Fruit fly (Drosophila melanogaster) whole organism, embryonic: ENCODE results near the gene CG3726.

Source experiments
- ATbp ChIP-seq: fragments of 200-800 bp; sonication (Bioruptor generic); optimal IDR thresholded peaks from 2 replicates; lab custom pipeline; 2017; ENCODE audit warnings: missing biosample characterization, mild to moderate bottlenecking, missing genetic modification characterization, missing genetic modification reagents
- B-H1 ChIP-seq: fragments of 200-800 bp; sonication (Bioruptor generic); IDR thresholded peaks from 3 replicates; pipeline ENCODE4 v1.3.6; 2022; ENCODE audit warnings: missing biosample characterization, missing genetic modification characterization
- Bdp1 ChIP-seq: fragments of 200-800 bp; sonication (Bioruptor generic); optimal IDR thresholded peaks from 3 replicates; lab custom pipeline; 2016; ENCODE audit warnings: missing biosample characterization, missing genetic modification characterization
- C15 ChIP-seq: fragments of 200-800 bp; sonication (Bioruptor generic); IDR thresholded peaks from 3 replicates; pipeline ENCODE4 v1.3.6; 2022; ENCODE audit warnings: missing biosample characterization, missing genetic modification characterization
- CG10431 ChIP-seq: fragments of 200-800 bp; sonication (Bioruptor generic); optimal IDR thresholded peaks from 3 replicates; lab custom pipeline; 2018; ENCODE audit warnings: missing biosample characterization, mild to moderate bottlenecking, missing genetic modification characterization
- CG10462 ChIP-seq: fragments of 200-800 bp; sonication (Bioruptor generic); optimal IDR thresholded peaks from 2 replicates; lab custom pipeline; 2016; ENCODE audit warnings: missing biosample characterization, missing genetic modification characterization
- CG11560 ChIP-seq: fragments of 200-800 bp; sonication (Bioruptor generic); IDR thresholded peaks from 3 replicates; pipeline ENCODE4 v1.3.6; 2022; ENCODE audit warnings: missing biosample characterization, missing genetic modification characterization
- CG12071 ChIP-seq: fragments of 200-800 bp; sonication (Bioruptor generic); optimal IDR thresholded peaks from 3 replicates; lab custom pipeline; 2018; ENCODE audit warnings: missing biosample characterization, mild to moderate bottlenecking, missing genetic modification characterization
- CG12219 ChIP-seq: fragments of 200-800 bp; sonication (Bioruptor generic); optimal IDR thresholded peaks from 3 replicates; lab custom pipeline; 2018; ENCODE audit warnings: missing biosample characterization, mild to moderate bottlenecking, missing genetic modification characterization
- CG12299 ChIP-seq: fragments of 200-800 bp; sonication (Bioruptor generic); optimal IDR thresholded peaks from 2 replicates; lab custom pipeline; 2018; ENCODE audit warnings: missing biosample characterization, mild to moderate bottlenecking, missing genetic modification characterization
- CG14050 ChIP-seq: fragments of 200-800 bp; sonication (Bioruptor generic); IDR thresholded peaks from 3 replicates; pipeline ENCODE4 v1.3.6; 2022; ENCODE audit warnings: missing biosample characterization, missing genetic modification characterization
- CG14965 ChIP-seq: fragments of 200-800 bp; sonication (Bioruptor generic); optimal IDR thresholded peaks from 2 replicates; lab custom pipeline; 2016; ENCODE audit warnings: missing biosample characterization, missing genetic modification characterization, borderline replicate concordance
- CG15269 ChIP-seq: fragments of 200-800 bp; sonication (Bioruptor generic); optimal IDR thresholded peaks from 2 replicates; lab custom pipeline; 2018; ENCODE audit warnings: missing biosample characterization, mild to moderate bottlenecking, missing genetic modification characterization, moderate library complexity
- CG1602 ChIP-seq: fragments of 200-800 bp; sonication (Bioruptor generic); optimal IDR thresholded peaks from 3 replicates; lab custom pipeline; 2016; ENCODE audit warnings: missing biosample characterization, missing genetic modification characterization
- CG17359 ChIP-seq: fragments of 200-800 bp; sonication (Bioruptor generic); optimal IDR thresholded peaks from 3 replicates; lab custom pipeline; 2018; ENCODE audit warnings: missing biosample characterization, mild to moderate bottlenecking, missing genetic modification characterization, moderate library complexity
- CG17612 ChIP-seq: fragments of 200-800 bp; sonication (Bioruptor generic); IDR thresholded peaks from 2 replicates; pipeline ENCODE4 v1.3.6; 2022; ENCODE audit warnings: missing biosample characterization, missing genetic modification characterization
- CG18011 ChIP-seq: fragments of 200-800 bp; sonication (Bioruptor generic); optimal IDR thresholded peaks from 2 replicates; lab custom pipeline; 2017; ENCODE audit warnings: missing biosample characterization, missing genetic modification characterization, mild to moderate bottlenecking, moderate library complexity, missing genotype
- CG18619 ChIP-seq: fragments of 200-800 bp; sonication (Bioruptor generic); optimal IDR thresholded peaks from 3 replicates; lab custom pipeline; 2017; ENCODE audit warnings: missing biosample characterization, mild to moderate bottlenecking, missing genetic modification characterization
- CG2120 ChIP-seq: fragments of 200-800 bp; sonication (Bioruptor generic); optimal IDR thresholded peaks from 3 replicates; lab custom pipeline; 2016; ENCODE audit warnings: missing biosample characterization, missing genetic modification characterization
- CG2889 ChIP-seq: fragments of 200-800 bp; sonication (Bioruptor generic); IDR thresholded peaks from 3 replicates; pipeline ENCODE4 v1.3.6; 2022; ENCODE audit warnings: missing biosample characterization, missing genetic modification characterization
- CG30020 ChIP-seq: fragments of 200-800 bp; optimal IDR thresholded peaks from 2 replicates; lab custom pipeline; 2019; ENCODE audit warnings: missing biosample characterization, mild to moderate bottlenecking, missing genetic modification characterization, moderate library complexity
- CG3847 ChIP-seq: fragments of 200-800 bp; sonication (Bioruptor generic); IDR thresholded peaks from 2 replicates; pipeline ENCODE4 v1.3.6; 2022; ENCODE audit warnings: missing biosample characterization, missing genetic modification characterization
- CG4404 ChIP-seq: fragments of 200-800 bp; sonication (Bioruptor generic); IDR thresholded peaks from 2 replicates; pipeline ENCODE4 v1.3.6; 2022; ENCODE audit warnings: missing biosample characterization, missing genetic modification characterization
- CG6813 ChIP-seq: fragments of 200-800 bp; sonication (Bioruptor generic); optimal IDR thresholded peaks from 2 replicates; lab custom pipeline; 2017; ENCODE audit warnings: missing biosample characterization, missing genetic modification characterization, mild to moderate bottlenecking, moderate library complexity, missing genetic modification reagents
- CG7271 ChIP-seq: fragments of 200-800 bp; sonication (Bioruptor generic); optimal IDR thresholded peaks from 2 replicates; lab custom pipeline; 2018; ENCODE audit warnings: missing biosample characterization, mild to moderate bottlenecking, missing genetic modification characterization, moderate library complexity
- CG8765 ChIP-seq: fragments of 200-800 bp; sonication (Bioruptor generic); IDR thresholded peaks from 2 replicates; pipeline ENCODE4 v1.3.6; 2022; ENCODE audit warnings: missing biosample characterization, missing genetic modification characterization
- E2f2 ChIP-seq: fragments of 200-800 bp; sonication (Bioruptor generic); IDR thresholded peaks from 2 replicates; pipeline ENCODE4 v1.3.6; 2022; ENCODE audit warnings: missing biosample characterization, missing genetic modification characterization
- Hey ChIP-seq: fragments of 200-800 bp; sonication (Bioruptor generic); optimal IDR thresholded peaks from 3 replicates; lab custom pipeline; 2018; ENCODE audit warnings: missing biosample characterization, mild to moderate bottlenecking, missing genetic modification characterization
- HmgZ ChIP-seq: fragments of 200-800 bp; sonication (Bioruptor generic); optimal IDR thresholded peaks from 2 replicates; lab custom pipeline; 2018; ENCODE audit warnings: missing biosample characterization, mild to moderate bottlenecking, missing genetic modification characterization
- Kr ChIP-seq: fragments of 200-800 bp; sonication (Bioruptor generic); optimal IDR thresholded peaks from 2 replicates; lab custom pipeline; 2017; ENCODE audit warnings: missing biosample characterization, mild to moderate bottlenecking, missing genetic modification characterization
- Lpt ChIP-seq: fragments of >200 bp; optimal IDR thresholded peaks from 2 replicates; lab custom pipeline; 2018; ENCODE audit warnings: missing biosample characterization, missing genetic modification characterization
- NC2β ChIP-seq: fragments of 200-800 bp; sonication (Bioruptor generic); optimal IDR thresholded peaks from 2 replicates; lab custom pipeline; 2016; ENCODE audit warnings: missing biosample characterization, missing genetic modification characterization
- Nf-YA ChIP-seq: fragments of 200-800 bp; sonication (Bioruptor generic); IDR thresholded peaks from 2 replicates; pipeline ENCODE4 v1.3.6; 2022; ENCODE audit warnings: missing biosample characterization, missing genetic modification characterization
- Taf1 ChIP-seq: fragments of 200-800 bp; sonication (Bioruptor generic); IDR thresholded peaks from 2 replicates; pipeline ENCODE4 v1.3.6; 2022; ENCODE audit warnings: missing biosample characterization, missing genetic modification characterization
- dpn ChIP-seq, 2 experiments: fragments of 200-800 bp; sonication (Bioruptor generic); optimal IDR thresholded peaks; 3 replicates each; lab custom pipeline; 2016; ENCODE audit warnings: missing biosample characterization in 2 of 2, missing genetic modification characterization in 2 of 2
- en ChIP-seq: fragments of 200-800 bp; sonication (Bioruptor generic); optimal IDR thresholded peaks from 2 replicates; lab custom pipeline; 2016; ENCODE audit warnings: missing biosample characterization, missing genetic modification characterization
- fd102C ChIP-seq: fragments of 200-800 bp; sonication (Bioruptor generic); optimal IDR thresholded peaks from 2 replicates; lab custom pipeline; 2018; ENCODE audit warnings: missing biosample characterization, mild to moderate bottlenecking, missing genetic modification characterization, moderate library complexity
- gcm2 ChIP-seq: fragments of 200-800 bp; sonication (Bioruptor generic); optimal IDR thresholded peaks from 2 replicates; lab custom pipeline; 2016; ENCODE audit warnings: missing biosample characterization, missing genetic modification characterization
- hth ChIP-seq: fragments of >200 bp; optimal IDR thresholded peaks from 2 replicates; lab custom pipeline; 2017; ENCODE audit warnings: inconsistent platforms
- inv ChIP-seq: fragments of 200-800 bp; sonication (Bioruptor generic); IDR thresholded peaks from 2 replicates; pipeline ENCODE4 v1.3.6; 2022; ENCODE audit warnings: missing biosample characterization, missing genetic modification characterization; ENCODE audit not compliant: partially characterized antibody
- nerfin-2 ChIP-seq: fragments of 200-800 bp; sonication (Bioruptor generic); IDR thresholded peaks from 2 replicates; pipeline ENCODE4 v1.3.6; 2022; ENCODE audit warnings: missing biosample characterization, missing genetic modification characterization; ENCODE audit not compliant: partially characterized antibody
- nom ChIP-seq: fragments of 200-800 bp; sonication (Bioruptor generic); optimal IDR thresholded peaks from 2 replicates; lab custom pipeline; 2017; ENCODE audit warnings: missing biosample characterization, missing genetic modification characterization, mild to moderate bottlenecking, moderate library complexity, missing genetic modification reagents
- pan ChIP-seq, 4 experiments: fragments of >200 bp in 3 of 4; fragments of 200-800 bp in 1 of 4; sonication (Bioruptor generic) in 1 of 4; optimal IDR thresholded peaks in 3 of 4; IDR thresholded peaks in 1 of 4; 2 replicates each; pipeline versions ENCODE4 v1.3.6 to Lab custom; 2017 to 2022; ENCODE audit warnings: missing biosample characterization in 2 of 4, missing genetic modification characterization in 2 of 4, mixed read lengths in 1 of 4
- pum ChIP-seq: fragments of 200-800 bp; sonication (Bioruptor generic); optimal IDR thresholded peaks from 2 replicates; lab custom pipeline; 2016; ENCODE audit warnings: missing biosample characterization, missing genetic modification characterization
- ranshi ChIP-seq: fragments of 200-800 bp; sonication (Bioruptor generic); IDR thresholded peaks from 2 replicates; pipeline ENCODE4 v1.3.6; 2022; ENCODE audit warnings: missing biosample characterization, missing genetic modification characterization
- sd ChIP-seq: fragments of 200-800 bp; sonication (Bioruptor generic); optimal IDR thresholded peaks from 3 replicates; lab custom pipeline; 2018; ENCODE audit warnings: missing biosample characterization, mild to moderate bottlenecking, missing genetic modification characterization, moderate library complexity
- tin ChIP-seq: fragments of 200-800 bp; sonication (Bioruptor generic); optimal IDR thresholded peaks from 3 replicates; lab custom pipeline; 2016; ENCODE audit warnings: missing biosample characterization, missing genetic modification characterization
- tll ChIP-seq, 2 experiments: fragments of 200-800 bp in 1 of 2; fragments of >200 bp in 1 of 2; sonication (Bioruptor generic) in 1 of 2; optimal IDR thresholded peaks; 2 replicates each; lab custom pipeline; 2017 to 2019; ENCODE audit warnings: missing biosample characterization in 2 of 2, missing genetic modification characterization in 2 of 2, mild to moderate bottlenecking in 1 of 2, moderate library complexity in 1 of 2
- tx ChIP-seq: fragments of 200-800 bp; sonication (Bioruptor generic); optimal IDR thresholded peaks from 2 replicates; lab custom pipeline; 2016; ENCODE audit warnings: missing biosample characterization, missing genetic modification characterization

CG3726 gene

DNA sequence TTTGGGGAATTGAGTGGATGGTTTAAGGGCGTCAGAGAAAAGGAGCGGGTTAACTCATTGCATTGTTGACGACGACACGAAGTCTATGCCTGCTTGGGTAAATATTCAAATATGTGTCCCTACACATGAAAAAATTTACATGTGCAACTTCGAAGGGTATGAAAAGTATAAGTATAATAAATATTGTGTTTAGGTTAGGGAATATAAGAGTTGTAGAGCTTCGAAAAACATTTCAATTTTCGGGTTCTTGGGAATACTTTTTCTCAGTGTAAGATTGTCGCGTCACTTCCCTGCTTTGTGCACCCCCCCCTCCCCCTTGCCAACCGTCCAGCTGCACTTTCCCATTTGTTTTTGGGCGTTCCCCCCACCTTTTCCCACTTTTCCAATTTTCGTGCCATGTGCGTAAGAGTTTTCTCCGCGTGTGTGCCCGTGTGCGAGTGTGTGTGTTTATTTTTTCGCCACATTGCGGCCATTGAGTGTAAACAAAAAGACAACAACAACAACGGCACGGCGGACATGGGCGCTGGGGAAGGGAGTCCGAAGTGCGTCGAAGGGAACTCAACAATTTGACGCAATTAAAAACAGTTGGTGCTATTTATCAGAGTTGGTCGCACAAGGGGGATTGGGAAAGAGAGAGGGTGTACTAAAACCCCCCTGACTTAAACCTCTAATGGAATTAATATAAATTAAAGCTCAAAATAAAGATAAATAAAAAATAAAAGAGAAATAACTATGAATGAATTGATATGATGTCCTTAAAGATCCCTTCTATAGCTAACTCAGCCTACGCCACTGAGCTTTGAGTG, 53.2 kb downstream of the CG3726 start (continued):
- TF ChIP-seq Kr (GFP tag; lab: Kevin White, UChicago) (peak; percentile 26), B-H1 (GFP tag; lab: Robert Waterston, UW) (no peak), CG12219 (GFP tag; lab: Kevin White, UChicago) (no peak), hth (lab: Kevin White, UChicago) (no peak), ATbp (GFP tag; lab: Kevin White, UChicago) (no peak), CG3847 (GFP tag; lab: Robert Waterston, UW) (no peak), Hey (tag; lab: Kevin White, UChicago) (no peak), CG7271 (tag; lab: Kevin White, UChicago) (no peak), pum (GFP tag; lab: Kevin White, UChicago) (no peak), CG14050 (no peak), sd (tag; lab: Kevin White, UChicago) (peak; percentile 43), en (GFP tag; lab: Kevin White, UChicago) (no peak), inv (no peak), CG30020 (tag; lab: Kevin White, UChicago) (no peak), CG12299 (tag; lab: Kevin White, UChicago) (no peak), nerfin-2 (GFP tag; lab: Robert Waterston, UW) (no peak), CG10462 (no peak), C15 (GFP tag; lab: Robert Waterston, UW) (no peak), CG11560 (tag; lab: Robert Waterston, UW) (no peak), gcm2 (GFP tag; lab: Kevin White, UChicago) (no peak), E2f2 (no peak), CG18619 (GFP tag; lab: Kevin White, UChicago) (peak; percentile 50), CG14965 (GFP tag; lab: Kevin White, UChicago) (no peak), tx (GFP tag; lab: Kevin White, UChicago) (no peak), CG1602 (GFP tag; lab: Kevin White, UChicago) (peak; percentile 1), HmgZ (tag; lab: Kevin White, UChicago) (no peak), tin (GFP tag; lab: Kevin White, UChicago) (peak; percentile 36), CG6813 (peak; percentile 16), CG2889 (GFP tag; lab: Robert Waterston, UW) (no peak; the same call in 2 of the 3 replicates), CG8765 (GFP tag; lab: Robert Waterston, UW) (peak; percentile 6; the same call in 1 of the 2 replicates), CG12071 (no peak), CG17359 (tag; lab: Kevin White, UChicago) (peak; percentile 29), CG10431 (GFP tag; lab: Kevin White, UChicago) (no peak), tll (GFP tag; optimal IDR thresholded peaks at IDR 0.05; lab: Kevin White, UChicago) (no peak), CG18011 (GFP tag; lab: Kevin White, UChicago) (no peak), CG2120 (GFP tag; lab: Kevin White, UChicago) (peak; percentile 54), Nf-YA (GFP tag; lab: Robert Waterston, UW) (no peak), pan (optimal IDR thresholded peaks at IDR 0.05; lab: Kevin White, UChicago) (no peak), pan (GFP tag; optimal IDR thresholded peaks at IDR 0.05 in 1 of 2, IDR thresholded peaks at IDR 0.05 in 1 of 2) (peak in 1 of 2 experiments; percentile 48), CG4404 (GFP tag; lab: Robert Waterston, UW) (peak; percentile 36; the same call in 1 of the 2 replicates), nom (GFP tag; lab: Kevin White, UChicago) (no peak), Taf1 (0 out of 2 replicates have a peak, but pooled peaks have one; percentile 6), CG15269 (tag; lab: Kevin White, UChicago) (peak; percentile 56), dpn (GFP tag; optimal IDR thresholded peaks at IDR 0.05; lab: Kevin White, UChicago) (peak in 1 of 2 experiments; percentile 28), NC2β (GFP tag; lab: Kevin White, UChicago) (no peak), Lpt (no peak), CG17612 (GFP tag; lab: Robert Waterston, UW) (0 out of 2 replicates have a peak, but pooled peaks have one; percentile 27), fd102C (GFP tag; lab: Kevin White, UChicago) (no peak), ranshi (GFP tag; lab: Robert Waterston, UW) (peak; percentile 16; the same call in 1 of the 2 replicates), Bdp1 (GFP tag; lab: Kevin White, UChicago) (no peak)
